Worm (Caenorhabditis elegans) whole organism, L2 larva: Measurements from ENCODE around the gene set-30.

Experiments used
- aly-2 ChIP-seq: fragments of 150-350 bp; optimal IDR thresholded peaks from 2 replicates; lab custom pipeline; 2014; ENCODE audit warnings: missing biosample characterization, missing genetic modification characterization
- ceh-82 ChIP-seq: fragments of 150-350 bp; optimal IDR thresholded peaks from 2 replicates; lab custom pipeline; 2014; ENCODE audit warnings: missing biosample characterization, missing genetic modification characterization
- crh-2 ChIP-seq: sonication (generic microtip); optimal IDR thresholded peaks from 2 replicates; lab custom pipeline; 2017; ENCODE audit warnings: missing biosample characterization, missing genetic modification characterization
- egl-27 ChIP-seq: sonication (generic microtip); optimal IDR thresholded peaks from 3 replicates; lab custom pipeline; 2017; ENCODE audit warnings: missing biosample characterization, missing genetic modification reagents, missing genetic modification characterization
- elt-3 ChIP-seq: sonication (generic microtip); optimal IDR thresholded peaks from 2 replicates; lab custom pipeline; 2017; ENCODE audit warnings: missing biosample characterization, missing genetic modification characterization
- lin-11 ChIP-seq: fragments of 150-350 bp; sonication (generic microtip); optimal IDR thresholded peaks from 2 replicates; lab custom pipeline; 2014; ENCODE audit warnings: missing biosample characterization, missing genetic modification characterization, inconsistent platforms, mixed read lengths
- lsy-2 ChIP-seq, 2 experiments: fragments of 150-350 bp in 1 of 2; sonication (generic microtip) in 1 of 2; optimal IDR thresholded peaks; 2 replicates each; lab custom pipeline; 2014 to 2017; ENCODE audit warnings: missing biosample characterization in 2 of 2, missing genetic modification characterization in 2 of 2
- nhr-237 ChIP-seq: fragments of 150-350 bp; optimal IDR thresholded peaks from 2 replicates; lab custom pipeline; 2014; ENCODE audit warnings: missing biosample characterization, missing genetic modification characterization
- unc-62 ChIP-seq: fragments of 150-350 bp; optimal IDR thresholded peaks from 2 replicates; lab custom pipeline; 2014; ENCODE audit warnings: missing biosample characterization, missing genetic modification reagents, missing genetic modification characterization

DNA sequence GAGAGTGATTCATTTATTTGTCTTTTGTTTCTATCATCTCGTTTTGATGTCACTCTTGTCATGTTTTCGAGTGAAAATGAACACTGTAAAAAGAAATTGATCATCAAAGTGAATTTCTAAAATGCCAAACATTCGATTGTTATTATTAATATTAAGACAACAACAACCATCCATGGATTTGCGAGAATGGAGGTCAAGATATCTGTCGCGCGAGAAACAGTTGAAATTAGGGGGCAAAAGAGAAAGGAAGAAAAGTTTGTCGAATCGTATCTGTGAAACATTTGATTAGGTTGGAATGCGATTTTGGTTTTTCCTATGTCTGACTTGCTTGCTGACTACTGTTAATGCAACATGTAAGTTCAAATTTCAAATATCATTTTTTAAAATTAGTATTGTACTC is 21.9 kb downstream of the set-30 start, which contains the start of gene ZC449.2:
- TF ChIP-seq aly-2 (tag; lab: Kevin White, UChicago) (no peak), egl-27 (tag; lab: Kevin White, UChicago) (no peak), nhr-237 (tag; lab: Kevin White, UChicago) (no peak), unc-62 (GFP tag; lab: Kevin White, UChicago) (no peak), crh-2 (tag; lab: Kevin White, UChicago) (no peak), lin-11 (tag; lab: Kevin White, UChicago) (no peak), ceh-82 (tag; lab: Kevin White, UChicago) (no peak), elt-3 (no peak), lsy-2 (tag; optimal IDR thresholded peaks at IDR 0.05; lab: Kevin White, UChicago) (no peak)
